Fruit fly (Drosophila melanogaster) whole organism, embryonic: ENCODE results near the gene Glut4EF.
A peak's percentile ranks its signal among the peaks of the same experiment; 100 is the strongest.

Source experiments
- Aef1 ChIP-seq: fragments of 200-800 bp; sonication (Bioruptor generic); IDR thresholded peaks from 3 replicates; pipeline ENCODE4 v1.3.6; 2022; ENCODE audit warnings: missing biosample characterization, missing genetic modification characterization
- CG10147 ChIP-seq: fragments of 200-800 bp; sonication (Bioruptor generic); optimal IDR thresholded peaks from 2 replicates; lab custom pipeline; 2019; ENCODE audit warnings: missing biosample characterization, mild to moderate bottlenecking, missing genetic modification characterization, moderate library complexity
- CG11456 ChIP-seq: fragments of 200-800 bp; sonication (Bioruptor generic); IDR thresholded peaks from 3 replicates; pipeline ENCODE4 v1.3.6; 2022; ENCODE audit warnings: missing biosample characterization, missing genetic modification characterization
- CG11504 ChIP-seq: fragments of 200-800 bp; sonication (Bioruptor generic); optimal IDR thresholded peaks from 3 replicates; lab custom pipeline; 2019; ENCODE audit warnings: missing biosample characterization, mild to moderate bottlenecking, missing genetic modification characterization, moderate library complexity
- CG12769 ChIP-seq: fragments of 200-800 bp; sonication (Bioruptor generic); optimal IDR thresholded peaks from 2 replicates; lab custom pipeline; 2019; ENCODE audit warnings: missing biosample characterization, mild to moderate bottlenecking, missing genetic modification characterization, moderate library complexity
- CG2120 ChIP-seq: fragments of 200-800 bp; sonication (Bioruptor generic); optimal IDR thresholded peaks from 3 replicates; lab custom pipeline; 2016; ENCODE audit warnings: missing biosample characterization, missing genetic modification characterization
- CG30431 ChIP-seq: fragments of 200-800 bp; sonication (Bioruptor generic); optimal IDR thresholded peaks from 2 replicates; lab custom pipeline; 2017; ENCODE audit warnings: missing biosample characterization, missing genetic modification characterization
- CG3163 ChIP-seq: fragments of 200-800 bp; sonication (Bioruptor generic); optimal IDR thresholded peaks from 3 replicates; lab custom pipeline; 2016; ENCODE audit warnings: missing biosample characterization, missing genetic modification characterization
- CG32772 ChIP-seq: fragments of 200-800 bp; sonication (Bioruptor generic); IDR thresholded peaks from 2 replicates; pipeline ENCODE4 v1.3.6; 2022; ENCODE audit warnings: missing biosample characterization, missing genetic modification characterization
- CG42726 ChIP-seq: fragments of 200-800 bp; sonication (Bioruptor generic); IDR thresholded peaks from 2 replicates; pipeline ENCODE4 v1.3.6; 2022; ENCODE audit warnings: missing biosample characterization, missing genetic modification characterization; ENCODE audit not compliant: partially characterized antibody
- CG4404 ChIP-seq: fragments of 200-800 bp; sonication (Bioruptor generic); IDR thresholded peaks from 2 replicates; pipeline ENCODE4 v1.3.6; 2022; ENCODE audit warnings: missing biosample characterization, missing genetic modification characterization
- CG6765 ChIP-seq: fragments of 200-800 bp; sonication (Bioruptor generic); optimal IDR thresholded peaks from 3 replicates; lab custom pipeline; 2017; ENCODE audit warnings: missing biosample characterization, mild to moderate bottlenecking, missing genetic modification characterization
- CG6791 ChIP-seq: fragments of 200-800 bp; sonication (Bioruptor generic); IDR thresholded peaks from 3 replicates; pipeline ENCODE4 v1.3.6; 2022; ENCODE audit warnings: missing biosample characterization, missing genetic modification characterization; ENCODE audit not compliant: partially characterized antibody
- CG8290 ChIP-seq, 3 experiments: fragments of 200-800 bp; sonication (Bioruptor generic); optimal IDR thresholded peaks; 2 replicates each; lab custom pipeline; 2016 to 2019; ENCODE audit warnings: missing biosample characterization in 3 of 3, missing genetic modification characterization in 3 of 3, mild to moderate bottlenecking in 2 of 3, moderate library complexity in 1 of 3
- CG8924 ChIP-seq: fragments of 200-800 bp; optimal IDR thresholded peaks from 3 replicates; lab custom pipeline; 2019; ENCODE audit warnings: missing biosample characterization, mild to moderate bottlenecking, missing genetic modification characterization, moderate library complexity
- CTCF ChIP-seq: fragments of 200-800 bp; sonication (Bioruptor generic); optimal IDR thresholded peaks from 2 replicates; lab custom pipeline; 2017; ENCODE audit warnings: missing biosample characterization, mild to moderate bottlenecking, missing genetic modification characterization, moderate library complexity
- Dek ChIP-seq: fragments of 200-800 bp; sonication (Bioruptor generic); optimal IDR thresholded peaks from 3 replicates; lab custom pipeline; 2019; ENCODE audit warnings: missing biosample characterization, mild to moderate bottlenecking, missing genetic modification characterization, moderate library complexity
- Dip3 ChIP-seq: fragments of 200-800 bp; sonication (Bioruptor generic); optimal IDR thresholded peaks from 3 replicates; lab custom pipeline; 2016; ENCODE audit warnings: missing biosample characterization, missing genetic modification characterization
- Doc2 ChIP-seq: fragments of 200-800 bp; sonication (Bioruptor generic); IDR thresholded peaks from 2 replicates; pipeline ENCODE4 v1.3.6; 2022; ENCODE audit warnings: missing biosample characterization, missing genetic modification characterization
- Eip74EF ChIP-seq, 2 experiments: fragments of 200-800 bp in 1 of 2; fragments of >200 bp in 1 of 2; sonication (Bioruptor generic) in 1 of 2; optimal IDR thresholded peaks; 2 replicates each; lab custom pipeline; 2017 to 2019; ENCODE audit warnings: missing biosample characterization in 2 of 2, missing genetic modification characterization in 2 of 2, mild to moderate bottlenecking in 1 of 2, moderate library complexity in 1 of 2
- HmgD ChIP-seq: fragments of 200-800 bp; sonication (Bioruptor generic); optimal IDR thresholded peaks from 3 replicates; lab custom pipeline; 2016; ENCODE audit warnings: missing biosample characterization, missing genetic modification characterization
- Hr39 ChIP-seq: fragments of >200 bp; optimal IDR thresholded peaks from 2 replicates; lab custom pipeline; 2017
- Hr78 ChIP-seq, 2 experiments: fragments of 200-800 bp in 1 of 2; fragments of >200 bp in 1 of 2; sonication (Bioruptor generic) in 1 of 2; optimal IDR thresholded peaks; 2 replicates each; lab custom pipeline; 2017 to 2019; ENCODE audit warnings: missing biosample characterization in 2 of 2, missing genetic modification characterization in 2 of 2, mild to moderate bottlenecking in 1 of 2, moderate library complexity in 1 of 2
- Pdp1 ChIP-seq, 2 experiments: fragments of 200-800 bp; sonication (Bioruptor generic); optimal IDR thresholded peaks; 3 replicates each; lab custom pipeline; 2016; ENCODE audit warnings: missing biosample characterization in 2 of 2, missing genetic modification characterization in 2 of 2, mild to moderate bottlenecking in 1 of 2, moderate library complexity in 1 of 2
- Ptx1 ChIP-seq: fragments of 200-800 bp; sonication (Bioruptor generic); IDR thresholded peaks from 2 replicates; pipeline ENCODE4 v1.3.6; 2022; ENCODE audit warnings: missing biosample characterization, missing genetic modification characterization
- Usf ChIP-seq: fragments of 200-800 bp; sonication (Bioruptor generic); optimal IDR thresholded peaks from 2 replicates; lab custom pipeline; 2017; ENCODE audit warnings: missing genotype, missing biosample characterization, missing genetic modification characterization
- ac ChIP-seq: fragments of 200-800 bp; sonication (Bioruptor generic); optimal IDR thresholded peaks from 3 replicates; lab custom pipeline; 2017; ENCODE audit warnings: missing biosample characterization, mild to moderate bottlenecking, missing genetic modification characterization
- bab2 ChIP-seq: fragments of 200-800 bp; sonication (Bioruptor generic); optimal IDR thresholded peaks from 2 replicates; lab custom pipeline; 2016; ENCODE audit warnings: missing biosample characterization, missing genetic modification characterization
- cas ChIP-seq: fragments of 200-800 bp; sonication (Bioruptor generic); IDR thresholded peaks from 2 replicates; pipeline ENCODE4 v1.3.6; 2022; ENCODE audit warnings: missing biosample characterization, missing genetic modification characterization
- crol ChIP-seq: fragments of 200-800 bp; sonication (Bioruptor generic); IDR thresholded peaks from 2 replicates; pipeline ENCODE4 v1.3.6; 2022; ENCODE audit warnings: missing biosample characterization, missing genetic modification characterization
- esg ChIP-seq: fragments of 200-800 bp; sonication (Bioruptor generic); conservative IDR thresholded peaks from 2 replicates; pipeline ENCODE4 v1.3.6; 2022; ENCODE audit warnings: missing biosample characterization, missing genetic modification characterization
- fd102C ChIP-seq: fragments of 200-800 bp; sonication (Bioruptor generic); optimal IDR thresholded peaks from 2 replicates; lab custom pipeline; 2018; ENCODE audit warnings: missing biosample characterization, mild to moderate bottlenecking, missing genetic modification characterization, moderate library complexity
- jing ChIP-seq: fragments of 200-800 bp; sonication (Bioruptor generic); optimal IDR thresholded peaks from 2 replicates; lab custom pipeline; 2018; ENCODE audit warnings: missing biosample characterization, mild to moderate bottlenecking, missing genetic modification characterization
- lab ChIP-seq: fragments of 200-800 bp; sonication (Bioruptor generic); optimal IDR thresholded peaks from 3 replicates; lab custom pipeline; 2017; ENCODE audit warnings: missing biosample characterization, missing genetic modification characterization, mild to moderate bottlenecking, moderate library complexity, missing genetic modification reagents
- lbe ChIP-seq: fragments of 200-800 bp; sonication (Bioruptor generic); optimal IDR thresholded peaks from 2 replicates; lab custom pipeline; 2016; ENCODE audit warnings: missing biosample characterization, mild to moderate bottlenecking, missing genetic modification characterization
- lola ChIP-seq, 3 experiments: fragments of >200 bp in 2 of 3; fragments of 200-800 bp in 1 of 3; sonication (Bioruptor generic) in 1 of 3; optimal IDR thresholded peaks; 2 replicates each; lab custom pipeline; 2017 to 2019; ENCODE audit warnings: missing biosample characterization in 3 of 3, missing genetic modification characterization in 3 of 3, mild to moderate bottlenecking in 1 of 3, moderate library complexity in 1 of 3
- mld ChIP-seq: fragments of 200-800 bp; sonication (Bioruptor generic); IDR thresholded peaks from 3 replicates; pipeline ENCODE4 v1.3.6; 2022; ENCODE audit warnings: missing biosample characterization, missing genetic modification characterization; ENCODE audit not compliant: partially characterized antibody
- nau ChIP-seq: fragments of 200-800 bp; sonication (Bioruptor generic); optimal IDR thresholded peaks from 3 replicates; lab custom pipeline; 2017; ENCODE audit warnings: missing biosample characterization, mild to moderate bottlenecking, missing genetic modification characterization, missing genetic modification reagents
- odd ChIP-seq: fragments of 200-800 bp; sonication (Bioruptor generic); optimal IDR thresholded peaks from 2 replicates; lab custom pipeline; 2017; ENCODE audit warnings: missing biosample characterization, mild to moderate bottlenecking, missing genetic modification characterization
- pum ChIP-seq: fragments of 200-800 bp; sonication (Bioruptor generic); optimal IDR thresholded peaks from 2 replicates; lab custom pipeline; 2016; ENCODE audit warnings: missing biosample characterization, missing genetic modification characterization
- ro ChIP-seq: fragments of 200-800 bp; sonication (Bioruptor generic); IDR thresholded peaks from 2 replicates; pipeline ENCODE4 v1.3.6; 2022; ENCODE audit warnings: missing biosample characterization, missing genetic modification characterization
- sens-2 ChIP-seq: fragments of 200-800 bp; sonication (Bioruptor generic); IDR thresholded peaks from 2 replicates; pipeline ENCODE4 v1.3.6; 2022; ENCODE audit warnings: missing biosample characterization, missing genetic modification characterization
- stc ChIP-seq: fragments of 200-800 bp; sonication (Bioruptor generic); IDR thresholded peaks from 2 replicates; pipeline ENCODE4 v1.3.6; 2022; ENCODE audit warnings: missing biosample characterization, missing genetic modification characterization
- sug ChIP-seq: fragments of 200-800 bp; optimal IDR thresholded peaks from 2 replicates; lab custom pipeline; 2019; ENCODE audit warnings: missing biosample characterization, mild to moderate bottlenecking, missing genetic modification characterization, moderate library complexity
- tna ChIP-seq: fragments of 200-800 bp; sonication (Bioruptor generic); IDR thresholded peaks from 2 replicates; pipeline ENCODE4 v1.3.6; 2022; ENCODE audit warnings: missing biosample characterization, missing genetic modification characterization; ENCODE audit not compliant: partially characterized antibody
- unpg ChIP-seq: fragments of 200-800 bp; sonication (Bioruptor generic); optimal IDR thresholded peaks from 3 replicates; lab custom pipeline; 2018; ENCODE audit warnings: missing biosample characterization, mild to moderate bottlenecking, missing genetic modification characterization, moderate library complexity
- z ChIP-seq: fragments of 200-800 bp; sonication (Bioruptor generic); IDR thresholded peaks from 3 replicates; pipeline ENCODE4 v1.3.6; 2022; ENCODE audit warnings: missing biosample characterization, missing genetic modification characterization
- zen2 ChIP-seq: fragments of 200-800 bp; sonication (Bioruptor generic); IDR thresholded peaks from 3 replicates; pipeline ENCODE4 v1.3.6; 2022; ENCODE audit warnings: missing biosample characterization, missing genetic modification characterization; ENCODE audit not compliant: partially characterized antibody

Glut4EF gene

dm6 chr3R:10042664-10043372 is 168.3 kb downstream of the Glut4EF start, which contains the start of the genes Mical and CG3909 (continued):
- TF ChIP-seq CG32772 (GFP tag; lab: Robert Waterston, UW) (peak; percentile 88), esg (GFP tag; lab: Robert Waterston, UW) (peak; percentile 86), Doc2 (GFP tag; lab: Robert Waterston, UW) (no peak), stc (peak; percentile 92), CG6791 (GFP tag; lab: Robert Waterston, UW) (0 out of 3 replicates have a peak, but pooled peaks have one; percentile 30), Aef1 (GFP tag; lab: Robert Waterston, UW) (peak; percentile 84), HmgD (GFP tag; lab: Kevin White, UChicago) (no peak), lola (GFP tag; optimal IDR thresholded peaks at IDR 0.05; lab: Kevin White, UChicago) (peak in 1 of 3 experiments; percentile 84), CG4404 (GFP tag; lab: Robert Waterston, UW) (peak; percentile 52; the same call in 1 of the 2 replicates), zen2 (GFP tag; lab: Robert Waterston, UW) (no peak), unpg (GFP tag; lab: Kevin White, UChicago) (peak; percentile 88), sens-2 (GFP tag; lab: Robert Waterston, UW) (peak; percentile 48), Dek (tag; lab: Kevin White, UChicago) (peak; percentile 89), bab2 (GFP tag; lab: Kevin White, UChicago) (peak; percentile 54), Usf (GFP tag; lab: Kevin White, UChicago) (peak; percentile 46), fd102C (GFP tag; lab: Kevin White, UChicago) (no peak), cas (GFP tag; lab: Robert Waterston, UW) (peak; percentile 83; the same call in 1 of the 2 replicates), Ptx1 (GFP tag; lab: Robert Waterston, UW) (peak; percentile 93), CG30431 (GFP tag; lab: Kevin White, UChicago) (peak; percentile 35), ro (GFP tag; lab: Robert Waterston, UW) (no peak; the same call in 1 of the 2 replicates), Pdp1 (GFP tag; optimal IDR thresholded peaks at IDR 0.05; lab: Kevin White, UChicago) (peak; percentile 60 to 91), CG11456 (GFP tag; lab: Robert Waterston, UW) (peak; percentile 91), nau (peak; percentile 20), ac (no peak), Eip74EF (GFP tag; optimal IDR thresholded peaks at IDR 0.05; lab: Kevin White, UChicago) (peak in 1 of 2 experiments; percentile 66), CG42726 (peak; percentile 51; the same call in 1 of the 2 replicates), lbe (GFP tag; lab: Kevin White, UChicago) (peak; percentile 14), CG8924 (tag; lab: Kevin White, UChicago) (peak; percentile 92), z (GFP tag; lab: Robert Waterston, UW) (no peak), CG2120 (peak; percentile 83), CG3163 (GFP tag; lab: Kevin White, UChicago) (no peak), Dip3 (GFP tag; lab: Kevin White, UChicago) (no peak), CG8290 (GFP tag; optimal IDR thresholded peaks at IDR 0.05; lab: Kevin White, UChicago) (peak; percentile 81), CG8290 (tag; optimal IDR thresholded peaks at IDR 0.05; lab: Kevin White, UChicago) (peak in 1 of 2 experiments; percentile 68), CTCF (GFP tag; lab: Kevin White, UChicago) (peak; percentile 33), pum (GFP tag; lab: Kevin White, UChicago) (no peak), jing (GFP tag; lab: Kevin White, UChicago) (no peak), mld (no peak), tna (peak; percentile 66), Hr78 (GFP tag; optimal IDR thresholded peaks at IDR 0.05; lab: Kevin White, UChicago) (peak in 1 of 2 experiments; percentile 59), sug (tag; lab: Kevin White, UChicago) (peak; percentile 87), CG11504 (peak; percentile 87), crol (no peak), CG10147 (GFP tag; lab: Kevin White, UChicago) (peak; percentile 65), Hr39 (lab: Kevin White, UChicago) (no peak), CG6765 (GFP tag; lab: Kevin White, UChicago) (peak; percentile 73), odd (GFP tag; lab: Kevin White, UChicago) (peak; percentile 28), lab (peak; percentile 84), CG12769 (tag; lab: Kevin White, UChicago) (no peak)
